Worm (Caenorhabditis elegans): Measurements from ENCODE around the gene sup-1.

ce11 chrIII:11726590-11726989 lies 10.8 kb downstream of the sup-1 start, which contains the start of gene Y41C4A.12:
- no peak for TF ChIP-seq fax-1 (tag; optimal IDR thresholded peaks at IDR 0.05)
- no peak for TF ChIP-seq dmd-4 (tag; optimal IDR thresholded peaks at IDR 0.05; ENCODE audit: borderline replicate concordance)
- TF ChIP-seq pqm-1 (tag; optimal IDR thresholded peaks at IDR 0.05): no peak
- TF ChIP-seq fkh-10 (GFP tag; optimal IDR thresholded peaks at IDR 0.05): no peak
- no peak for TF ChIP-seq ama-1 (optimal IDR thresholded peaks at IDR 0.05)
- TF ChIP-seq unc-42 (tag; optimal IDR thresholded peaks at IDR 0.05): no peak
- TF ChIP-seq ceh-30 (tag; optimal IDR thresholded peaks at IDR 0.05): no peak
- no peak for TF ChIP-seq ets-4 (tag; optimal IDR thresholded peaks at IDR 0.05)
- TF ChIP-seq unc-86 (tag; optimal IDR thresholded peaks at IDR 0.05): no peak
- no peak for TF ChIP-seq zip-5 (tag; optimal IDR thresholded peaks at IDR 0.05)
- no peak for TF ChIP-seq odd-2 (tag; optimal IDR thresholded peaks at IDR 0.05)
- TF ChIP-seq unc-55 (GFP tag; optimal IDR thresholded peaks at IDR 0.05): no peak
- no peak for TF ChIP-seq ttx-3 (tag; optimal IDR thresholded peaks at IDR 0.05)
- TF ChIP-seq pha-4 (tag; optimal IDR thresholded peaks at IDR 0.05): no peak
